Fruit fly (Drosophila melanogaster) S2 (cell line): ENCODE measurements around the gene Gr77a.

Source experiments
- CG8478 ChIP-seq: fragments of >200 bp; optimal IDR thresholded peaks from 2 replicates; lab custom pipeline; 2018
- CTCF ChIP-seq, 2 experiments: fragments of >200 bp; optimal IDR thresholded peaks; 2 replicates each; lab custom pipeline; 2018

dm6 chr3L:20758583-20758982 lies 19.4 kb upstream of the Gr77a start, which contains the start of gene CG43251:
- TF ChIP-seq CG8478 (no peak), CTCF (optimal IDR thresholded peaks at IDR 0.05; lab: Kevin White, UChicago) (no peak)
